Worm (Caenorhabditis elegans): ENCODE results near the gene R05F9.7.

DNA sequence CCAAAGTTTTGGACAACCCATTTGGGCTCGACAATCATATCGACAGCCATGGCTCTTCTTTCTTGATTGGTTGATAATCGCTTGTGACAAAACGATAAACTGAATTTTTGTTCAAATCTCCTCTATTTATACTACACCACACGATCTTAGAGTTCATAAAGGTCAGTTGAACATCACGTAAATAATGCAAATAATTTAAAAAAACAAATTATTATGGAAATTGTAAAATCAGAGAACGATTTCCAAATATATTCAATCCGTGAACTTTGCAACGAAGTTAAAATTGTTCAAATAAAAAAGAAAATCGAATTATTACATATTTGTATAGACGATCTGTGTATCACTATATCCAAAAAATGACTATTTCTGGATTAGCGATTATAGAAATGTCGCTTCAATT lies 22.7 kb upstream of the R05F9.7 start, which contains the start of the genes mpst-4 and F11G11.14:
- TF ChIP-seq fos-1 (tag; optimal IDR thresholded peaks at IDR 0.05) (no peak), egl-27 (tag; optimal IDR thresholded peaks at IDR 0.05) (no peak), C34F6.9 (tag; optimal IDR thresholded peaks at IDR 0.05) (no peak), elt-3 (tag; optimal IDR thresholded peaks at IDR 0.05) (no peak)
